Worm (Caenorhabditis elegans): ENCODE measurements around the gene srt-39.

DNA sequence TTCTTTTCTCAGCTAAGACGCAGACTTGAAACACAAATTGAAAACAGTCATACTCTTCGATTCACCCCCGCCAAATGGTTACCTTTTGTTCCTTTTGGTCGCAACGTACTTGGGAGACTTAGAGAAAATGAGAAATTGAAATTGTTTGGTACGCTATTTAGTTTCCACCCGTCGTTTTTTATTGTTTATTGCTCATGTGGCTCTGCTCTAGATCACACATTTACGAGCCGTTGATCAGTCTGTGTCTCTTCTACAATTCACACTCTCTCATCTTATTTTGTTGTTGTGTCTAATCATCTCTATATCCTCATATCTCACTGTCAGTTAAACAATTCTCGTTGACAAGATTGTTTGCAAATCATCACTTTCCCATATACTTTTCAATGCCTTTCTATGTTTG is 3.3 kb downstream of the srt-39 start:
- TF ChIP-seq skn-1 (tag; optimal IDR thresholded peaks at IDR 0.05) (no peak), nhr-25 (tag; optimal IDR thresholded peaks at IDR 0.05) (no peak), unc-62 (GFP tag; optimal IDR thresholded peaks at IDR 0.05) (no peak), C34F6.9 (tag; optimal IDR thresholded peaks at IDR 0.05) (no peak), blmp-1 (tag; optimal IDR thresholded peaks at IDR 0.05; ENCODE audit: insufficient read depth) (no peak), ZK546.5 (tag; optimal IDR thresholded peaks at IDR 0.05) (no peak), snpc-4 (tag; optimal IDR thresholded peaks at IDR 0.05) (no peak), dmd-4 (tag; optimal IDR thresholded peaks at IDR 0.05) (no peak), ceh-16 (tag; optimal IDR thresholded peaks at IDR 0.05) (no peak), nhr-77 (tag; optimal IDR thresholded peaks at IDR 0.05) (no peak), nhr-11 (tag; optimal IDR thresholded peaks at IDR 0.05) (no peak), elt-3 (tag; optimal IDR thresholded peaks at IDR 0.05) (no peak), ama-1 (optimal IDR thresholded peaks at IDR 0.05) (no peak)

All from whole organism, L2 larva.